Fruit fly (Drosophila melanogaster) whole organism, embryonic: ENCODE data around the gene CG15404.

Source experiments
- BEAF-32 ChIP-seq: fragments of 200-800 bp; sonication (Bioruptor generic); optimal IDR thresholded peaks from 3 replicates; lab custom pipeline; 2017; ENCODE audit warnings: missing biosample characterization, missing genetic modification characterization, mild to moderate bottlenecking, moderate library complexity, missing genetic modification reagents
- Bteb2 ChIP-seq: fragments of 200-800 bp; sonication (Bioruptor generic); optimal IDR thresholded peaks from 2 replicates; lab custom pipeline; 2016; ENCODE audit warnings: missing biosample characterization, missing genetic modification characterization
- CG10147 ChIP-seq: fragments of 200-800 bp; sonication (Bioruptor generic); optimal IDR thresholded peaks from 2 replicates; lab custom pipeline; 2019; ENCODE audit warnings: missing biosample characterization, mild to moderate bottlenecking, missing genetic modification characterization, moderate library complexity
- CG1024 ChIP-seq: fragments of 200-800 bp; sonication (Bioruptor generic); IDR thresholded peaks from 2 replicates; pipeline ENCODE4 v1.3.6; 2022; ENCODE audit warnings: missing biosample characterization, missing genetic modification characterization
- CG10366 ChIP-seq: fragments of 200-800 bp; sonication (Bioruptor generic); IDR thresholded peaks from 2 replicates; pipeline ENCODE4 v1.3.6; 2022; ENCODE audit warnings: missing biosample characterization, missing genetic modification characterization
- CG11093 ChIP-seq: fragments of 200-800 bp; sonication (Bioruptor generic); IDR thresholded peaks from 3 replicates; pipeline ENCODE4 v1.3.6; 2022; ENCODE audit warnings: missing biosample characterization, missing genetic modification characterization
- CG12104 ChIP-seq: fragments of 200-800 bp; sonication (Bioruptor generic); optimal IDR thresholded peaks from 3 replicates; lab custom pipeline; 2016; ENCODE audit warnings: missing biosample characterization, missing genetic modification characterization
- CG12155 ChIP-seq: fragments of 200-800 bp; sonication (Bioruptor generic); optimal IDR thresholded peaks from 3 replicates; lab custom pipeline; 2016; ENCODE audit warnings: missing biosample characterization, missing genetic modification characterization
- CG12299 ChIP-seq: fragments of 200-800 bp; sonication (Bioruptor generic); optimal IDR thresholded peaks from 2 replicates; lab custom pipeline; 2018; ENCODE audit warnings: missing biosample characterization, mild to moderate bottlenecking, missing genetic modification characterization
- CG12391 ChIP-seq: fragments of 200-800 bp; sonication (Bioruptor generic); optimal IDR thresholded peaks from 3 replicates; lab custom pipeline; 2018; ENCODE audit warnings: missing biosample characterization, mild to moderate bottlenecking, missing genetic modification characterization, moderate library complexity
- CG1603 ChIP-seq: fragments of 200-800 bp; sonication (Bioruptor generic); optimal IDR thresholded peaks from 2 replicates; lab custom pipeline; 2019; ENCODE audit warnings: missing biosample characterization, mild to moderate bottlenecking, missing genetic modification characterization, moderate library complexity
- CG17328 ChIP-seq: fragments of 200-800 bp; sonication (Bioruptor generic); IDR thresholded peaks from 2 replicates; pipeline ENCODE4 v1.3.6; 2022; ENCODE audit warnings: missing biosample characterization, missing genetic modification characterization
- CG17361 ChIP-seq: fragments of 200-800 bp; sonication (Bioruptor generic); IDR thresholded peaks from 3 replicates; pipeline ENCODE4 v1.3.6; 2022; ENCODE audit warnings: missing biosample characterization, missing genetic modification characterization
- CG3847 ChIP-seq: fragments of 200-800 bp; sonication (Bioruptor generic); IDR thresholded peaks from 2 replicates; pipeline ENCODE4 v1.3.6; 2022; ENCODE audit warnings: missing biosample characterization, missing genetic modification characterization
- CG5953 ChIP-seq: fragments of 200-800 bp; sonication (Bioruptor generic); IDR thresholded peaks from 2 replicates; pipeline ENCODE4 v1.3.6; 2022; ENCODE audit warnings: missing biosample characterization, missing genetic modification characterization
- CG9932 ChIP-seq: fragments of 200-800 bp; sonication (Bioruptor generic); IDR thresholded peaks from 2 replicates; pipeline ENCODE4 v1.3.6; 2022; ENCODE audit warnings: missing biosample characterization, missing genetic modification characterization
- CHES-1-like ChIP-seq: fragments of 200-800 bp; sonication (Bioruptor generic); optimal IDR thresholded peaks from 2 replicates; lab custom pipeline; 2016; ENCODE audit warnings: missing biosample characterization, missing genetic modification characterization
- Camta ChIP-seq: fragments of 200-800 bp; sonication (Bioruptor generic); optimal IDR thresholded peaks from 2 replicates; lab custom pipeline; 2016; ENCODE audit warnings: missing biosample characterization, missing genetic modification characterization
- Chrac-16 ChIP-seq: fragments of 200-800 bp; sonication (Bioruptor generic); optimal IDR thresholded peaks from 3 replicates; lab custom pipeline; 2016; ENCODE audit warnings: missing biosample characterization, missing genetic modification characterization
- Fer1 ChIP-seq: fragments of 200-800 bp; sonication (Bioruptor generic); optimal IDR thresholded peaks from 2 replicates; lab custom pipeline; 2017; ENCODE audit warnings: missing biosample characterization, mild to moderate bottlenecking, missing genetic modification characterization
- HLH4C ChIP-seq: fragments of 200-800 bp; sonication (Bioruptor generic); IDR thresholded peaks from 3 replicates; pipeline ENCODE4 v1.3.6; 2022; ENCODE audit warnings: missing biosample characterization, missing genetic modification characterization; ENCODE audit not compliant: partially characterized antibody
- HLHmδ ChIP-seq: fragments of 200-800 bp; sonication (Bioruptor generic); optimal IDR thresholded peaks from 2 replicates; lab custom pipeline; 2018; ENCODE audit warnings: missing biosample characterization, mild to moderate bottlenecking, missing genetic modification characterization, moderate library complexity
- Kr ChIP-seq: fragments of 200-800 bp; sonication (Bioruptor generic); optimal IDR thresholded peaks from 2 replicates; lab custom pipeline; 2017; ENCODE audit warnings: missing biosample characterization, mild to moderate bottlenecking, missing genetic modification characterization
- Myb ChIP-seq: fragments of 200-800 bp; sonication (Bioruptor generic); optimal IDR thresholded peaks from 2 replicates; lab custom pipeline; 2016; ENCODE audit warnings: missing biosample characterization, missing genetic modification characterization
- Nf-YB ChIP-seq: fragments of 200-800 bp; sonication (Bioruptor generic); optimal IDR thresholded peaks from 3 replicates; lab custom pipeline; 2019; ENCODE audit warnings: missing biosample characterization, mild to moderate bottlenecking, missing genetic modification characterization, moderate library complexity
- Oaz ChIP-seq: fragments of 200-800 bp; sonication (Bioruptor generic); IDR thresholded peaks from 2 replicates; pipeline ENCODE4 v1.3.6; 2022; ENCODE audit warnings: missing biosample characterization, missing genetic modification characterization
- Opbp ChIP-seq: fragments of 200-800 bp; sonication (Bioruptor generic); IDR thresholded peaks from 3 replicates; pipeline ENCODE4 v1.3.6; 2022; ENCODE audit warnings: missing biosample characterization, missing genetic modification characterization; ENCODE audit not compliant: partially characterized antibody
- Sry-δ ChIP-seq: fragments of 200-800 bp; sonication (Bioruptor generic); optimal IDR thresholded peaks from 2 replicates; lab custom pipeline; 2016; ENCODE audit warnings: missing biosample characterization, missing genetic modification characterization
- Stat92E ChIP-seq, 3 experiments: fragments of >200 bp in 2 of 3; fragments of 200-800 bp in 1 of 3; sonication (Bioruptor generic) in 1 of 3; optimal IDR thresholded peaks; 2 replicates each; lab custom pipeline; 2017 to 2019; ENCODE audit warnings: missing biosample characterization in 3 of 3, missing genetic modification characterization in 3 of 3, mild to moderate bottlenecking in 1 of 3, moderate library complexity in 1 of 3
- al ChIP-seq: fragments of 200-800 bp; sonication (Bioruptor generic); IDR thresholded peaks from 2 replicates; pipeline ENCODE4 v1.3.6; 2022; ENCODE audit warnings: missing biosample characterization, missing genetic modification characterization
- ash1 ChIP-seq: fragments of 200-800 bp; sonication (Bioruptor generic); optimal IDR thresholded peaks from 2 replicates; lab custom pipeline; 2018; ENCODE audit warnings: missing biosample characterization, mild to moderate bottlenecking, missing genetic modification characterization
- corto ChIP-seq: fragments of 200-800 bp; sonication (Bioruptor generic); optimal IDR thresholded peaks from 2 replicates; lab custom pipeline; 2016; ENCODE audit warnings: missing biosample characterization, mild to moderate bottlenecking, missing genetic modification characterization, moderate library complexity
- crc ChIP-seq: fragments of 200-800 bp; sonication (Bioruptor generic); optimal IDR thresholded peaks from 2 replicates; lab custom pipeline; 2016; ENCODE audit warnings: missing biosample characterization, missing genetic modification characterization
- emc ChIP-seq: fragments of 200-800 bp; sonication (Bioruptor generic); optimal IDR thresholded peaks from 2 replicates; lab custom pipeline; 2016; ENCODE audit warnings: missing biosample characterization, missing genetic modification characterization
- ewg ChIP-seq: fragments of 200-800 bp; sonication (Bioruptor generic); optimal IDR thresholded peaks from 3 replicates; lab custom pipeline; 2017; ENCODE audit warnings: mild to moderate bottlenecking, missing biosample characterization, missing genetic modification reagents, missing genetic modification characterization
- lilli ChIP-seq: fragments of 200-800 bp; sonication (Bioruptor generic); optimal IDR thresholded peaks from 3 replicates; lab custom pipeline; 2016; ENCODE audit warnings: missing biosample characterization, missing genetic modification characterization
- nmo ChIP-seq: fragments of 200-800 bp; sonication (Bioruptor generic); optimal IDR thresholded peaks from 2 replicates; lab custom pipeline; 2018; ENCODE audit warnings: missing biosample characterization, mild to moderate bottlenecking, missing genetic modification characterization, moderate library complexity
- nom ChIP-seq: fragments of 200-800 bp; sonication (Bioruptor generic); optimal IDR thresholded peaks from 2 replicates; lab custom pipeline; 2017; ENCODE audit warnings: missing biosample characterization, missing genetic modification characterization, mild to moderate bottlenecking, moderate library complexity, missing genetic modification reagents
- pan ChIP-seq, 4 experiments: fragments of >200 bp in 3 of 4; fragments of 200-800 bp in 1 of 4; sonication (Bioruptor generic) in 1 of 4; optimal IDR thresholded peaks in 3 of 4; IDR thresholded peaks in 1 of 4; 2 replicates each; pipeline versions ENCODE4 v1.3.6 to Lab custom; 2017 to 2022; ENCODE audit warnings: missing biosample characterization in 2 of 4, missing genetic modification characterization in 2 of 4, mixed read lengths in 1 of 4
- pho ChIP-seq: fragments of 200-800 bp; sonication (Bioruptor generic); optimal IDR thresholded peaks from 2 replicates; lab custom pipeline; 2016; ENCODE audit warnings: missing biosample characterization, missing genetic modification characterization
- pita ChIP-seq: fragments of 200-800 bp; sonication (Bioruptor generic); optimal IDR thresholded peaks from 2 replicates; lab custom pipeline; 2017; ENCODE audit warnings: missing biosample characterization, mild to moderate bottlenecking, missing genetic modification characterization
- prd ChIP-seq, 3 experiments: fragments of >200 bp in 2 of 3; fragments of 200-800 bp in 1 of 3; sonication (Bioruptor generic) in 1 of 3; optimal IDR thresholded peaks in 2 of 3; IDR thresholded peaks in 1 of 3; 2 replicates in 2 of 3; 3 replicates in 1 of 3; pipeline versions ENCODE4 v1.3.6 to Lab custom; 2017 to 2022; ENCODE audit warnings: missing biosample characterization in 1 of 3, missing genetic modification characterization in 1 of 3
- salm ChIP-seq: fragments of 200-800 bp; sonication (Bioruptor generic); optimal IDR thresholded peaks from 2 replicates; lab custom pipeline; 2018; ENCODE audit warnings: missing biosample characterization, mild to moderate bottlenecking, missing genetic modification characterization
- trem ChIP-seq: fragments of 200-800 bp; optimal IDR thresholded peaks from 3 replicates; lab custom pipeline; 2019; ENCODE audit warnings: missing biosample characterization, mild to moderate bottlenecking, missing genetic modification characterization, moderate library complexity
- vnd ChIP-seq: fragments of 200-800 bp; sonication (Bioruptor generic); IDR thresholded peaks from 3 replicates; pipeline ENCODE4 v1.3.6; 2022; ENCODE audit warnings: missing biosample characterization, missing genetic modification characterization; ENCODE audit not compliant: partially characterized antibody
- yki ChIP-seq: fragments of >200 bp; optimal IDR thresholded peaks from 3 replicates; lab custom pipeline; 2018
- zf30C ChIP-seq: fragments of 200-800 bp; sonication (Bioruptor generic); optimal IDR thresholded peaks from 3 replicates; lab custom pipeline; 2018; ENCODE audit warnings: missing biosample characterization, mild to moderate bottlenecking, missing genetic modification characterization

Gene CG15404

DNA sequence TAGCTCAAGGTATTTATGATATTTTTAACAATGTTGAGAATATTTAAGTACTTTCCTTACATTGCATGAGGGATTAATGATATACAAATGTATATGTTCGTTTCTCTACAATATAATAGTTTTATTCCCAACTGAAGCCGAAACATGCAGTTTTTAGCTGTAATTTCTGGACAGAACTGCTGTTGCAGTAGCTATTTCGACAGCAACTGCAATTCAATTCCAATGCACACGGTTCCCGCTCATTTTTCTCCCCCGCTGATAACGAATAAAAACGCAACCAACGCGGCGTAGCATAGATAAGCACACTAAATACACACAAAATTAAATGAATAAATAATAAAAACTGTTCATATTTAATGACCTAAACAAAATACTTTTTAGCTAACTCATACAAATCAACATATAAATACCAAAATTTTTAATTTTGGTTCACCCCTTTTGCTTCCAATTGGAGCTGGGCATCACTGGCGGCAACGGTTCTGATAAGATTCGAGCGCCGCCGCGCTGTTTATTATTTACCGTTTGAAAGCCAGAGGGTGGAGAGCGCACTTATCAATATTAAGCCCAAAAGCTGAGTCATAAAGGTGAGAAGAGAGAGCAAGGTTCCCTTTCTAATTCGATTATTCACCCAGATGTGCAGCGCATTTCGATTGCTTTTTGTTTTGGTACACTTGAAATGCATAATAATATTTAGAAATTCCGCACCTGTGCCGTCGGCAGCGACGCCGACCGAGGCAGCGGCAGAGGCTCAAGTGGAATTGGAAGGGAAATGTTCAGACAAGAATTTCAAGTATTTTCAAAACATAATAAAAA, 15.3 kb upstream of the CG15404 start (continued):
- TF ChIP-seq Kr (GFP tag; lab: Kevin White, UChicago) (peak; percentile 96), corto (peak; percentile 0), CG11093 (GFP tag; lab: Robert Waterston, UW) (no peak), CG10366 (GFP tag; lab: Robert Waterston, UW) (0 out of 2 replicates have a peak, but pooled peaks have one; percentile 7), trem (tag; lab: Kevin White, UChicago) (no peak), al (GFP tag; lab: Robert Waterston, UW) (no peak), emc (GFP tag; lab: Kevin White, UChicago) (no peak), crc (GFP tag; lab: Kevin White, UChicago) (no peak), salm (tag; lab: Kevin White, UChicago) (peak; percentile 11), CG12104 (GFP tag; lab: Kevin White, UChicago) (no peak), CG12299 (peak; percentile 9), Opbp (no peak), Camta (GFP tag; lab: Kevin White, UChicago) (no peak), Oaz (GFP tag; lab: Robert Waterston, UW) (no peak), Chrac-16 (GFP tag; lab: Kevin White, UChicago) (no peak), prd (optimal IDR thresholded peaks at IDR 0.05; lab: Kevin White, UChicago) (no peak), prd (GFP tag; IDR thresholded peaks at IDR 0.05; lab: Robert Waterston, UW) (no peak), vnd (GFP tag; lab: Robert Waterston, UW) (no peak), Nf-YB (peak; percentile 20), Stat92E (GFP tag; optimal IDR thresholded peaks at IDR 0.05; lab: Kevin White, UChicago) (no peak), Bteb2 (no peak), nom (GFP tag; lab: Kevin White, UChicago) (no peak), yki (lab: Kevin White, UChicago) (no peak), CG17328 (GFP tag; lab: Robert Waterston, UW) (no peak), CG1603 (tag; lab: Kevin White, UChicago) (no peak), zf30C (no peak), ash1 (no peak), Myb (GFP tag; lab: Kevin White, UChicago) (no peak), CG9932 (GFP tag; lab: Robert Waterston, UW) (no peak), pita (GFP tag; lab: Kevin White, UChicago) (no peak), CHES-1-like (no peak), CG12391 (tag; lab: Kevin White, UChicago) (peak; percentile 19), HLH4C (GFP tag; lab: Robert Waterston, UW) (0 out of 3 replicates have a peak, but pooled peaks have one; percentile 9), HLHmδ (GFP tag; lab: Kevin White, UChicago) (no peak), CG17361 (GFP tag; lab: Robert Waterston, UW) (peak; percentile 24; the same call in 1 of the 3 replicates), CG1024 (GFP tag; lab: Robert Waterston, UW) (no peak), Fer1 (GFP tag; lab: Kevin White, UChicago) (peak; percentile 52), pan (optimal IDR thresholded peaks at IDR 0.05; lab: Kevin White, UChicago) (no peak), pan (GFP tag; optimal IDR thresholded peaks at IDR 0.05 in 1 of 2, IDR thresholded peaks at IDR 0.05 in 1 of 2) (no peak), Sry-δ (GFP tag; lab: Kevin White, UChicago) (no peak), CG12155 (GFP tag; lab: Kevin White, UChicago) (no peak), lilli (GFP tag; lab: Kevin White, UChicago) (peak; percentile 19), CG5953 (GFP tag; lab: Robert Waterston, UW) (no peak), CG10147 (GFP tag; lab: Kevin White, UChicago) (no peak), pho (no peak), CG3847 (GFP tag; lab: Robert Waterston, UW) (no peak), nmo (GFP tag; lab: Kevin White, UChicago) (no peak), BEAF-32 (no peak), ewg (GFP tag; lab: Kevin White, UChicago) (peak; percentile 47)
